Worm (Caenorhabditis elegans) whole organism, L1 larva: ENCODE data around the gene W08E12.7.
A peak's percentile ranks its signal among the peaks of the same experiment; 100 is the strongest.

Experiments used
- C04F5.9 ChIP-seq: sonication (generic microtip); optimal IDR thresholded peaks from 2 replicates; lab custom pipeline; 2016; ENCODE audit warnings: missing genetic modification characterization, missing compliant biosample characterization
- Y116A8C.19 ChIP-seq: sonication (generic microtip); optimal IDR thresholded peaks from 2 replicates; lab custom pipeline; 2016; ENCODE audit warnings: missing compliant biosample characterization, missing genetic modification characterization, borderline replicate concordance
- aha-1 ChIP-seq: fragments of 150-350 bp; optimal IDR thresholded peaks from 2 replicates; lab custom pipeline; 2014; ENCODE audit warnings: missing biosample characterization, missing genetic modification characterization
- alr-1 ChIP-seq: fragments of 200-800 bp; sonication (Bioruptor generic); optimal IDR thresholded peaks from 2 replicates; lab custom pipeline; 2018; ENCODE audit warnings: borderline replicate concordance, mild to moderate bottlenecking, missing genetic modification characterization, missing compliant biosample characterization
- aly-2 ChIP-seq: fragments of 150-350 bp; optimal IDR thresholded peaks from 2 replicates; lab custom pipeline; 2014; ENCODE audit warnings: missing biosample characterization, missing genetic modification characterization
- ama-1 ChIP-seq: fragments of 150-350 bp; optimal IDR thresholded peaks from 2 replicates; lab custom pipeline; 2014
- blmp-1 ChIP-seq: fragments of 150-350 bp; optimal IDR thresholded peaks from 2 replicates; lab custom pipeline; 2014; ENCODE audit warnings: missing biosample characterization, missing genetic modification characterization
- ceh-88 ChIP-seq: fragments of 200-800 bp; sonication (Bioruptor generic); IDR thresholded peaks from 2 replicates; pipeline ENCODE4 v1.3.6; 2022; ENCODE audit warnings: missing genetic modification characterization, missing compliant biosample characterization
- ceh-90 ChIP-seq: sonication (generic microtip); optimal IDR thresholded peaks from 2 replicates; lab custom pipeline; 2016; ENCODE audit warnings: missing genetic modification characterization, missing compliant biosample characterization
- dpl-1 ChIP-seq, 3 experiments: fragments of 150-350 bp in 2 of 3; sonication (generic microtip) in 1 of 3; optimal IDR thresholded peaks; 2 replicates each; lab custom pipeline; 2014 to 2017; ENCODE audit warnings: missing biosample characterization in 3 of 3, missing genetic modification characterization in 3 of 3, missing genetic modification reagents in 3 of 3
- efl-1 ChIP-seq, 4 experiments: fragments of 150-350 bp; optimal IDR thresholded peaks in 3 of 4; peaks in 1 of 4; 1 replicate in 1 of 4; 2 replicates in 3 of 4; lab custom pipeline; 2014; ENCODE audit warnings: missing biosample characterization in 2 of 4, missing genetic modification characterization in 2 of 4, missing genetic modification reagents in 2 of 4
- fkh-10 ChIP-seq: sonication (generic microtip); optimal IDR thresholded peaks from 2 replicates; lab custom pipeline; 2017; ENCODE audit warnings: missing biosample characterization, missing genetic modification reagents, missing genetic modification characterization
- grh-1 ChIP-seq: fragments of 200-800 bp; sonication (Bioruptor generic); IDR thresholded peaks from 2 replicates; pipeline ENCODE4 v1.3.6; 2022; ENCODE audit warnings: missing genetic modification reagents, missing genetic modification characterization, missing compliant biosample characterization
- hlh-17 ChIP-seq: fragments of 200-800 bp; sonication (Bioruptor generic); optimal IDR thresholded peaks from 2 replicates; lab custom pipeline; 2018; ENCODE audit warnings: missing genetic modification characterization, mild to moderate bottlenecking, missing compliant biosample characterization, moderate library complexity, borderline replicate concordance
- lin-15B ChIP-seq: fragments of 150-350 bp; sonication (generic microtip); optimal IDR thresholded peaks from 3 replicates; lab custom pipeline; 2014; ENCODE audit warnings: missing biosample characterization, missing genetic modification characterization
- lsy-2 ChIP-seq, 2 experiments: fragments of 150-350 bp; optimal IDR thresholded peaks; 2 replicates each; lab custom pipeline; 2014; ENCODE audit warnings: missing biosample characterization in 2 of 2, missing genetic modification characterization in 2 of 2
- mdl-1 ChIP-seq, 2 experiments: fragments of 150-350 bp; optimal IDR thresholded peaks; 2 replicates each; lab custom pipeline; 2014 to 2017; ENCODE audit warnings: missing biosample characterization in 2 of 2, missing genetic modification characterization in 2 of 2, inconsistent platforms in 1 of 2
- mef-2 ChIP-seq: fragments of 150-350 bp; optimal IDR thresholded peaks from 2 replicates; lab custom pipeline; 2014; ENCODE audit warnings: missing biosample characterization, missing genetic modification characterization
- nhr-11 ChIP-seq: fragments of 150-350 bp; optimal IDR thresholded peaks from 2 replicates; lab custom pipeline; 2014; ENCODE audit warnings: missing biosample characterization, missing genetic modification characterization
- nhr-20 ChIP-seq: sonication (generic microtip); optimal IDR thresholded peaks from 2 replicates; lab custom pipeline; 2016; ENCODE audit warnings: mild to moderate bottlenecking, missing genetic modification characterization, missing compliant biosample characterization
- nhr-237 ChIP-seq: fragments of 150-350 bp; optimal IDR thresholded peaks from 2 replicates; lab custom pipeline; 2014; ENCODE audit warnings: missing biosample characterization, missing genetic modification characterization
- nhr-84 ChIP-seq: sonication (generic microtip); optimal IDR thresholded peaks from 2 replicates; lab custom pipeline; 2017; ENCODE audit warnings: missing biosample characterization, missing genetic modification characterization
- nhr-85 ChIP-seq: sonication (generic microtip); peaks from one replicate; lab custom pipeline; 2016; ENCODE audit warnings: missing genetic modification characterization, inconsistent platforms, missing compliant biosample characterization
- pqm-1 ChIP-seq: sonication (generic microtip); optimal IDR thresholded peaks from 3 replicates; lab custom pipeline; 2017; ENCODE audit warnings: missing biosample characterization, missing genetic modification characterization
- rnt-1 ChIP-seq: sonication (generic microtip); optimal IDR thresholded peaks from 2 replicates; lab custom pipeline; 2016; ENCODE audit warnings: mild to moderate bottlenecking, missing genetic modification characterization, moderate library complexity, missing compliant biosample characterization
- skn-1 ChIP-seq: fragments of 150-350 bp; optimal IDR thresholded peaks from 2 replicates; lab custom pipeline; 2014; ENCODE audit warnings: missing biosample characterization, missing genetic modification characterization
- snu-23 ChIP-seq: sonication (generic microtip); optimal IDR thresholded peaks from 2 replicates; lab custom pipeline; 2016; ENCODE audit warnings: missing genetic modification characterization, missing compliant biosample characterization
- sup-37 ChIP-seq: fragments of 200-800 bp; sonication (Bioruptor generic); optimal IDR thresholded peaks from 2 replicates; lab custom pipeline; 2018; ENCODE audit warnings: mild to moderate bottlenecking, missing genetic modification characterization, missing compliant biosample characterization
- unc-98 ChIP-seq: fragments of 200-800 bp; sonication (Bioruptor generic); IDR thresholded peaks from 2 replicates; pipeline ENCODE4 v1.3.6; 2022; ENCODE audit warnings: missing genetic modification characterization, missing compliant biosample characterization
- zip-4 ChIP-seq: fragments of 200-800 bp; sonication (Bioruptor generic); optimal IDR thresholded peaks from 2 replicates; lab custom pipeline; 2018; ENCODE audit warnings: mild to moderate bottlenecking, missing genetic modification characterization, moderate library complexity, missing compliant biosample characterization

The W08E12.7 gene

DNA sequence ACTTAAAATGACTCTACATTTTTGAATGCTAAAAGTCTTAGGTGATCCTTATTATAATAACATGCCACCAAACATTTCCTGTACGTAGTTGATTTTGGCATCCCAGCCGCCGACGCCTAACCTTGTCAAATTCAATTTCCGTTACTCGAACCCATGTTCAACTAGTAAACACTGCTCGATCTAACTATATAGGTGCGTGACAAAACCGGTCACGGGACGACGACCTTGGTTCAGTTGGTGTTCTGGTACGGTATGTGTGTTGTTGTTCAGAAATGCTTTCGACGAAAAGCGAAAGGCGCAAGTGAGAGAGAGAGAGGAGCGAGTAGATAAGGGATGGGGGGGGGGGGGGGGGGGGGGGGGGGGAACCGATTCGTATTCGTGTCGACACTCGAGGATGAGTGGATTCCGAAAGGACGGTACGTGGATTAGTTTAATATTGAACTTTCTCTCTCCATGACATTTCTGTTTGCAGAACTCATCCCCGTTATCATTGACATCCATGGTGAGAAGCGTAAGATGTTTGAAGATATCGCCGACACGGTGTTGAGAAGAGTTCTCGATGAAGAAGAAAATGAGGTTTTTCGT lies 2.9 kb upstream of the W08E12.7 start, which contains the start of gene W08E12.8:
W08E12.8 (plus strand) TSS at position 395 of the 585 bp plus-strand sequence.
- no peak for TF ChIP-seq zip-4 (GFP tag; lab: Kevin White, UChicago)
- no peak for TF ChIP-seq aha-1
- TF ChIP-seq C04F5.9 (tag; lab: Kevin White, UChicago): no peak
- TF ChIP-seq lsy-2 (tag; optimal IDR thresholded peaks at IDR 0.05; lab: Kevin White, UChicago): no peak
- TF ChIP-seq blmp-1 (tag; lab: Kevin White, UChicago): peak; percentile 26
- TF ChIP-seq snu-23 (GFP tag; lab: Kevin White, UChicago): peak; percentile 5
- TF ChIP-seq lin-15B (tag; lab: Kevin White, UChicago): no peak
- no peak for TF ChIP-seq nhr-20 (tag; lab: Kevin White, UChicago)
- TF ChIP-seq unc-98 (GFP tag; lab: Robert Waterston, UW): no peak
- peak; percentile 70 for TF ChIP-seq nhr-85 (tag; lab: Kevin White, UChicago)

- TF ChIP-seq hlh-17 (GFP tag; lab: Kevin White, UChicago) (no peak), efl-1 (optimal IDR thresholded peaks at IDR 0.05; lab: Kevin White, UChicago) (no peak), efl-1 (GFP tag; optimal IDR thresholded peaks at IDR 0.05 in 1 of 2; lab: Kevin White, UChicago) (peak in 1 of 2 experiments; percentile 79), alr-1 (tag; lab: Kevin White, UChicago) (peak; percentile 62), lin-15B (tag; lab: Kevin White, UChicago) (no peak), rnt-1 (tag; lab: Kevin White, UChicago) (no peak)
Measured at ce11 chrIV:3293800-3294493, 988 bp upstream of the W08E12.7 start.

DNA sequence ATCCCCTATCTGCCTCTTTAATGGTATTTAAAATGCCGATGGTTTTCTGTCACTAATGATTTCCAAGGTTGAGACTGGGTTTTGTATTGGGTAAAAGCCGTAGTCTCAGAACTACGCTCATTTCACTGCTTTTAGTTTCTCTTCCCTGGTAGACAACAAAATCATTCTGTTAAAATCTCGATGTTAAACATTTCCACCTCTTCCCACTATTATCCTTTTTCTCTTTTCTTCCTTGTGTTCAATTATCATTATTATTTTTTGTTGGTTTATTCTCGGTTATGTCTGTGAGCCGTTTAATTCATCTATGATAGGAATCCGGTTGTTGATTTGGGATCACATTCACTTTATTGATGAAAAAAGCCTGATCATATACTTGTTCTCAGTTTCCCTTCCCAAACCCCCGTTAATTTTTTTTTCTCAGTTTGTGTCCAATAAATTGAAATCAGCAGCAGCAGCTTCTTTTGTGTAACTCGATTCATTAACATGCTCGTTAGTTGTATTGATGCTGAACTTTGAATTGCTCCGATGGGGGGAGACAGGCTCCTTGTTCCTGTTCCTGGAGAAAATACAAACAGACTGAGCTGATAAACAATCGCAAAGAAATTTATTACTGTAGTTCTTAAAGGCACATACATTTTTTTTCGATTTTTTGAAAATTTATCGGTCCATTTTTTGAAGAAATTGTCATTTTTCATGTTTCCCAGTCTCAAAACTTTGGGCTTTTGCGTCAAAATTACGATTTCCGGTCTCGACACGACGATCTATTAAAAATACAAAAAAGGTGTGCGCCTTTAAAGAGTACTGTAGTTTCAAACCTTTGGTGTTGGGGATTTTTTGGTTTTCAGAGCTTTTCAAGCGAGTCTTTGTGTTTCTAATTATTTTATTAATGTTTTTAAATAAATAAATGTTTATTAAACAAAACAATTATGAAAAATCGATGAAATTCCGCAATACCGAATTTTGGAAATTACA lies 1.9 kb downstream of the W08E12.7 start:
- TF ChIP-seq nhr-84 (no peak), aha-1 (no peak), nhr-85 (tag; lab: Kevin White, UChicago) (no peak), sup-37 (GFP tag; lab: Kevin White, UChicago) (no peak), mef-2 (no peak), mdl-1 (tag; optimal IDR thresholded peaks at IDR 0.05; lab: Kevin White, UChicago) (no peak), Y116A8C.19 (tag; lab: Kevin White, UChicago) (no peak), aly-2 (tag; lab: Kevin White, UChicago) (no peak), fkh-10 (GFP tag; lab: Kevin White, UChicago) (no peak), pqm-1 (tag; lab: Kevin White, UChicago) (no peak), ama-1 (lab: Kevin White, UChicago) (no peak), nhr-237 (tag; lab: Kevin White, UChicago) (no peak), lin-15B (tag; lab: Kevin White, UChicago) (no peak), nhr-11 (tag; lab: Kevin White, UChicago) (no peak), ceh-88 (no peak), ceh-90 (tag; lab: Kevin White, UChicago) (no peak), grh-1 (no peak), dpl-1 (GFP tag; optimal IDR thresholded peaks at IDR 0.05; lab: Kevin White, UChicago) (no peak)

ce11 chrIV:3298300-3298699 lies 3.4 kb downstream of the W08E12.7 start, which contains the start of gene W08E12.6:
Gene W08E12.6, plus strand, starts transcription at chrIV:3298600.
- TF ChIP-seq skn-1 (tag; lab: Kevin White, UChicago) (no peak), fkh-10 (GFP tag; lab: Kevin White, UChicago) (peak; percentile 3)
